Fruit fly (Drosophila melanogaster) Kc167 (cell line): ENCODE results near the gene Nprl3.

Experiments
- Myc ChIP-seq: fragments of >200 bp; optimal IDR thresholded peaks from 2 replicates; lab custom pipeline; 2017; ENCODE audit warnings: missing external identifiers
- Sin3A ChIP-seq: fragments of >200 bp; optimal IDR thresholded peaks from 2 replicates; lab custom pipeline; 2018; ENCODE audit warnings: missing external identifiers
- h ChIP-seq: fragments of >200 bp; optimal IDR thresholded peaks from 3 replicates; lab custom pipeline; 2018; ENCODE audit warnings: missing external identifiers
- insv ChIP-seq: fragments of >200 bp; optimal IDR thresholded peaks from 3 replicates; lab custom pipeline; 2018; ENCODE audit warnings: missing external identifiers
- psq ChIP-seq: fragments of >200 bp; optimal IDR thresholded peaks from 2 replicates; lab custom pipeline; 2017; ENCODE audit warnings: missing external identifiers
- ttk ChIP-seq: sonication (Bioruptor generic); optimal IDR thresholded peaks from 2 replicates; lab custom pipeline; 2017; ENCODE audit warnings: missing external identifiers

Gene Nprl3

DNA sequence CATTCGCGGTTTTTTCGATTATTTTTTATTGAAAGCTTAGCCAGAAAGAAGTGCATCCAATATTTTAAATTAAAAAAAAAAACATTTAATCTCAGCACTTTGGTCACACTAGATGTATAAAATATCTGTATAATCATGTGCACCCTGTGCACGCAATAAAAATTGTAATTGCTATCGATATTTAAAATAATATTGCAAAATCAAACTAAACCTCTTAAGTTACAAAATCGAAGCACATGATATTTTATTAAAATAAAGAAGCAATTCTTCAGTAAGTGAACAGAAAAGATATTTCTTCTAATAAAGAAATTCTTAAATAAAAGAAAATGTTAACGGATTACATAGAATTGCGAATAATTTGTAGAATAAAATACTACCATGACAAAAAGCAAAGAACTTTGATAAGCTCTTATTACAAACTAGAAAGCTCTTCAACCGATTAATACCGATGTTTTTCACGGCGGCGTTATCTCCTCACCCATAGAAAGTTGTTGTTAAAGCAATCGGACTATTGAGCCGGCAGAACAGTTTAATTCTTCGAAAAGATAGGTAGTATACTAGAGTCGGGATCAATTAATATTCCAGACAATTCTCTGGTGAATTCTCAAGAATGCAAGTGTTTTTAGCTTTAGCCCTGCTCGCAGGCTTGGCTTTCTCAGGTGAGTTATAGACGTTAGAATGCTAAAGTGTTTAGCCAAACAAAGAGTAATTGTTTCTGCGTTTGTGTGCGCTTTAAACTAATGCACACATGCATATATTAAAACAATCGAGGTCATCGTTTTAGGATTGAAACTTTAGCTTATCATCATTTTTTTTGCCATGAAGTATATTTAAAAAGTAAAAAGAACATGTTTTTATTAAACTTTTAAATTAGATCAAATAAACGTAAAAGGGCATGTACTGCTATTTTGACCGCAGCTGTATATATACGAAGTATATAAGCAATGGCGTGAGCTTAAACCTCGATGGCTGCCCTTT lies 7.6 kb downstream of the Nprl3 start, which contains the start of gene CtsK1:
CtsK1 (plus strand) TSS at position 490 of the 978 bp plus-strand sequence.
- TF ChIP-seq ttk (lab: Kevin White, UChicago) (no peak), Myc (lab: Kevin White, UChicago) (no peak), Sin3A (lab: Kevin White, UChicago) (no peak), psq (lab: Kevin White, UChicago) (no peak), h (lab: Kevin White, UChicago) (no peak), insv (lab: Kevin White, UChicago) (no peak)

DNA sequence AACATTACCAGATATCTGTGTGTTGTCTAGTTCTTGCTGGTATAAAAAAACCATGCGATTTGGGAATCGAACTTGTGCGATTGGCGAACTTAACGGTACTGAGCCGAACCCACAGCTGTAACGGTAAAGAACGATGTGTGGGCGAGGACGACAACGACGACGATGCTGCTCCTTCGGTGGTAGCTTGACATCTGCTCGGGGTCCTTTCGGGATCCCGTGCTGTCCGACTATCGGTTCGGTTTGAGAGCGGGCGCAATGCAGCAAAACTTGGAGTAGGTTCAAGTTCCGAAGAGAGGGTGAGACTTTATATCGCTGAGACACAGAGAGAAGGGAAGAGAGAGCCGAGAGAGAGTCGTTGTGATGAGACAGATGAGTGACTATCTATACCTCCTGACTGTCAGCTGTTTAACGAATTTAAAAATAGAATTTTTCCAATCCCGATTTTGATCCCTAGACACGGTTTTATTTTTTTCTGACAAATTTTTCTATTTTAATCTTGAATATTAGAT lies 8.4 kb downstream of the Nprl3 start, which contains the start of gene CG17364:
CG17364 (minus strand) TSS at position 168 of the 509 bp plus-strand sequence.
- TF ChIP-seq ttk (lab: Kevin White, UChicago), result no peak
- no peak for TF ChIP-seq psq (lab: Kevin White, UChicago)
- TF ChIP-seq Myc (lab: Kevin White, UChicago), result no peak
- TF ChIP-seq h (lab: Kevin White, UChicago), result no peak
- no peak for TF ChIP-seq insv (lab: Kevin White, UChicago)
- TF ChIP-seq Sin3A (lab: Kevin White, UChicago), result no peak

DNA sequence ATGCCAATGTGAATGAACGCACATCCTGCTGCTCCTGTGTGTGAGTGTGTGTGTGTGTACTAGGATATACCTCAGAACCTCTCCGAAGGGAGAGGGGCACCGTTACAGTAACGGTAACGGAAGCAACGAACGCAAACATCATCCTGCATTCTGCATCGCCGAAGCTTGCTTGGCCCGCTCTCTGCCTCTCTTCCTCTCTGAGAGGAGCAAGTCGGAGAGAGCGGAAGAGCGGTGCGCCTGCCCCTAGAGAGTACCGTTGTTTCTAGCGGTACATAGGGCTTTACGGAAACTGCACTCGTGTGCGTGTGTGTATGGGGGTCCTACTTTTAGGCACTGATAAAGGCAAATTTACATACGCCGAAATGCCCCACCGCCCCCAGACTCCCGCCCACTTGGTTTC lies 10.4 kb downstream of the Nprl3 start:
- no peak for TF ChIP-seq ttk (lab: Kevin White, UChicago)
- no peak for TF ChIP-seq Sin3A (lab: Kevin White, UChicago)
- no peak for TF ChIP-seq insv (lab: Kevin White, UChicago)
- no peak for TF ChIP-seq Myc (lab: Kevin White, UChicago)
- no peak for TF ChIP-seq psq (lab: Kevin White, UChicago)
- no peak for TF ChIP-seq h (lab: Kevin White, UChicago)

DNA sequence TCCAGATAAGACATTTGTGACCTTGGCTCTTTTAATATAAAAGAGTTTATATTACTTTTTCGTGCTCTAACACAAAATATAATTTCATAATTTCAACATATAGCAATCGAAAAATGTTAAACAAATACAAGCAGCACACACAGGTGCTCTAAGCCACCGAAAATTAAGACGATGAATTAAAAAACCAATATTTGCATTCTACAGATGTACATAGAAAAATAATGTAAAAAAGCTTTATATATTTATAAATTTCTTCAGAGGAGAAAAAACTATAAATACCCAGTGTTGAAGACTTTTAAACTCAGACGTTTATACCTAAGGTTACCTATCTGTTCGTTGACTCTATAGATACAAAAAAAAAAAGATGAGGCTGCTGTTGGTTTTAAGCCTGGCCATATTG lies 14.1 kb downstream of the Nprl3 start, which contains the start of gene CG9040:
CG9040 (plus strand) TSS at position 301 of the 400 bp plus-strand sequence.
- no peak for TF ChIP-seq Myc (lab: Kevin White, UChicago)
- no peak for TF ChIP-seq ttk (lab: Kevin White, UChicago)
- no peak for TF ChIP-seq h (lab: Kevin White, UChicago)
- TF ChIP-seq insv (lab: Kevin White, UChicago), result no peak
- TF ChIP-seq psq (lab: Kevin White, UChicago), result no peak
- TF ChIP-seq Sin3A (lab: Kevin White, UChicago), result no peak

dm6 chr3L:13986330-13986729 lies 15.3 kb downstream of the Nprl3 start, which contains the start of gene CG17362:
CG17362 (plus strand) TSS chr3L:13986620.
- TF ChIP-seq Sin3A (lab: Kevin White, UChicago) (no peak), ttk (lab: Kevin White, UChicago) (no peak), h (lab: Kevin White, UChicago) (no peak), psq (lab: Kevin White, UChicago) (no peak), Myc (lab: Kevin White, UChicago) (no peak), insv (lab: Kevin White, UChicago) (no peak)

DNA sequence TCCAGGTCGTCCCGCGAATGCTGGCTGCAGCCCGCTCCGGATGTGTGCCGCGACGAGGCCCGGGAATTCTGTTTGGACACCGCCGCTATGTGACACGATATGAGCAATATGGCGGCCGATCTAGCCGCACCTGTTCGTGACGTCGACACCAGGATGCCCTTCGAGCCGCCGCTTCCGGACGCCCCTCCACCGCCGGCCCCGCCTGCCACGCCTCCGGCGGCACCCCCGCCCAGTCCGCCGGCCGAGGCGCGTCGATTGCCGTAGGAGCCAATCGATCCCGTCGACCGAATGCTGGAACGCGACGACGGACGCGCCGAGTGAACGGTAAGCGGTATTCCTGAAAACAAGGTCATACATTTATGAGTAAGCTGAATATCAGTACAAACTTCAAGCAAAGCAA lies 19.2 kb downstream of the Nprl3 start:
- TF ChIP-seq psq (lab: Kevin White, UChicago) (no peak), ttk (lab: Kevin White, UChicago) (no peak), Sin3A (lab: Kevin White, UChicago) (no peak)

dm6 chr3L:13973377-13974111 lies 28.1 kb downstream of the Nprl3 start, which contains the start of the genes CG13738 and Hsc70-1:
CG13738 (minus strand) TSS chr3L:13973477.
Hsc70-1 (plus strand) TSS chr3L:13974061.
- TF ChIP-seq psq (lab: Kevin White, UChicago) (no peak), Sin3A (lab: Kevin White, UChicago) (no peak), ttk (lab: Kevin White, UChicago) (no peak), Myc (lab: Kevin White, UChicago) (no peak), h (lab: Kevin White, UChicago) (no peak), insv (lab: Kevin White, UChicago) (no peak)

- TF ChIP-seq insv (lab: Kevin White, UChicago) (no peak), h (lab: Kevin White, UChicago) (no peak), ttk (lab: Kevin White, UChicago) (no peak), Myc (lab: Kevin White, UChicago) (no peak)
Measured at dm6 chr3L:13965502-13965843, 36.2 kb downstream of the Nprl3 start.

DNA sequence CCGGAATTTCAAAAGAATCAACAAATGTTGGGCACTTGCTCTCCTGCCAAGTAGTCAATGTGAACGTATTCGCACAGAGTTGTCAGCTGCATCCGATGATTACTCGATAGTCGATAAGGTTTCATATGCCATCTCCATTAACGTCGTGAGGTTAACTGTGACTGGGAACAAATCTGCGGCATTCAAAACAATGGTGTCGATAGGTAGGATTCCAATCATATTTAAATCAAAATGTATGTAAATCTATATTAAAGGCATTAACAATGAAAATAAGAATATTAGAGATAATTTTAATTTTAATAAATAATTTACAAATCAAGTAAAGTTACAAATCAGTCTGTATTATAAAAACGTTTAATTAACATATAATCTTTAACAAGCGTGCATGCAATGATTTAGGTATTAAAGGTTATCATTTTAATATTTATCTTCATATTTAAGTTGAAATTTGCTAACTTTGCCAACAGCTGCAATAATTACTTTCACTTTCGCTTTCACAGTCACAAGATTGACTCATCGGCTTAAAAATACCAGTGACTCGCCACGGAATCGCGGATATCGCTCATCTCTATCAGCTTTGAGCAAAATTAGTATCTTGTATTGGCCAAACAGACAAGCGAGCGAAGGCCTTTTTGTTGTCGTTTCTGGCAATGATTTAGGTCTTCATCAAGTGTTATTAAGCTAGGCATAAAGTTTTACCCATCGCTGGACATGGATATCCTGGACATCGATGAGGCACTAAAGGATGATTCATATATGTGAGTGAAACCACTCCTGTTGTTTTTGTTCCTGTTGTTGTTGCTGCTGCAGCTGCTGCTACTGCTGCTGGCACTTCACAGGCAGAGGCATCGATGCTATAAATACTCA lies 36.8 kb downstream of the Nprl3 start, which contains the start of the genes Meics, Nxf3 and ssp2:
Meics (minus strand) TSS at position 68 of the 867 bp plus-strand sequence.
Nxf3 (plus strand) TSS at position 569 of the 867 bp plus-strand sequence.
ssp2 (plus strand) TSS at position 569 of the 867 bp plus-strand sequence.
- TF ChIP-seq ttk (lab: Kevin White, UChicago) (no peak), insv (lab: Kevin White, UChicago) (no peak), Myc (lab: Kevin White, UChicago) (no peak), Sin3A (lab: Kevin White, UChicago) (no peak), h (lab: Kevin White, UChicago) (no peak), psq (lab: Kevin White, UChicago) (no peak)

DNA sequence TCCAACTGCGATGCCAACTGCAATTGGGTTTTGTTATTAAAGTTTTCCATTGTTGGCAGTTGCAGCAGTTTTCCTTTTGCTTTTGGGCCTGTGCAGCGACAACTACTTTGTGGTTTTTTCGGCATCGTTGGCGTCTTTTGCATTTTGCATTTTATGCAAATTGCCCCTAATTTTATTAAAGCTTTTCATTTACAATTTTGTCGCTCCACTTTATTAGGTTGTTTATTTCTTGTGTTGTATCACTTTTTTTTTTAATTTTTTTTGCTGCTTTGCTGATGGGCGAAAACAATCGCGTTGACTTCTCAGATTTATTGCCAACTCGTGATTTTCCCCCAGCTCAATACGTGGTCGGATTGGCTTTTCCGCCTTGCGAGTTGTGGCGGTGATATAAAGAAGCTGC lies 43.9 kb downstream of the Nprl3 start:
- TF ChIP-seq ttk (lab: Kevin White, UChicago), result no peak
- no peak for TF ChIP-seq insv (lab: Kevin White, UChicago)
- TF ChIP-seq psq (lab: Kevin White, UChicago), result no peak
- TF ChIP-seq Sin3A (lab: Kevin White, UChicago), result no peak
- no peak for TF ChIP-seq h (lab: Kevin White, UChicago)
- no peak for TF ChIP-seq Myc (lab: Kevin White, UChicago)
